Fruit fly (Drosophila melanogaster): ENCODE data around the gene sage.

- TF ChIP-seq usp (GFP tag; optimal IDR thresholded peaks at IDR 0.05), result no peak
- no peak for TF ChIP-seq psq (optimal IDR thresholded peaks at IDR 0.05)
- no peak for TF ChIP-seq CG8478 (optimal IDR thresholded peaks at IDR 0.05)
- TF ChIP-seq Dll (optimal IDR thresholded peaks at IDR 0.05), result peak; percentile 93
- TF ChIP-seq EcR (GFP tag; optimal IDR thresholded peaks at IDR 0.05), result no peak
- no peak for TF ChIP-seq pan (optimal IDR thresholded peaks at IDR 0.05)
Observed at dm6 chr3R:9236883-9237267, 27.1 kb downstream of the sage start.

Data from whole organism.